Fruit fly (Drosophila melanogaster) whole organism, embryonic: Measurements from ENCODE around the gene CG31515.

ENCODE experiments used
- Atf3 ChIP-seq: fragments of 200-800 bp; sonication (Bioruptor generic); optimal IDR thresholded peaks from 3 replicates; lab custom pipeline; 2016; ENCODE audit warnings: missing biosample characterization, missing genetic modification characterization
- Bgb ChIP-seq: fragments of 200-800 bp; sonication (Bioruptor generic); IDR thresholded peaks from 2 replicates; pipeline ENCODE4 v1.3.6; 2022; ENCODE audit warnings: missing biosample characterization, missing genetic modification characterization; ENCODE audit not compliant: partially characterized antibody
- CG10366 ChIP-seq: fragments of 200-800 bp; sonication (Bioruptor generic); IDR thresholded peaks from 2 replicates; pipeline ENCODE4 v1.3.6; 2022; ENCODE audit warnings: missing biosample characterization, missing genetic modification characterization
- CG11085 ChIP-seq: fragments of 200-800 bp; sonication (Bioruptor generic); IDR thresholded peaks from 2 replicates; pipeline ENCODE4 v1.3.6; 2022; ENCODE audit warnings: missing biosample characterization, missing genetic modification characterization
- CG11696 ChIP-seq: fragments of 200-800 bp; sonication (Bioruptor generic); IDR thresholded peaks from 2 replicates; pipeline ENCODE4 v1.3.6; 2022; ENCODE audit warnings: missing biosample characterization, missing genetic modification characterization
- CG13287 ChIP-seq: fragments of 200-800 bp; sonication (Bioruptor generic); IDR thresholded peaks from 2 replicates; pipeline ENCODE4 v1.3.6; 2022; ENCODE audit warnings: missing biosample characterization, missing genetic modification characterization; ENCODE audit not compliant: partially characterized antibody
- CG15011 ChIP-seq: fragments of 200-800 bp; sonication (Bioruptor generic); optimal IDR thresholded peaks from 3 replicates; lab custom pipeline; 2018; ENCODE audit warnings: missing biosample characterization, mild to moderate bottlenecking, missing genetic modification characterization
- CG15601 ChIP-seq: fragments of 200-800 bp; sonication (Bioruptor generic); optimal IDR thresholded peaks from 3 replicates; lab custom pipeline; 2019; ENCODE audit warnings: missing biosample characterization, mild to moderate bottlenecking, missing genetic modification characterization, moderate library complexity
- CG17328 ChIP-seq: fragments of 200-800 bp; sonication (Bioruptor generic); IDR thresholded peaks from 2 replicates; pipeline ENCODE4 v1.3.6; 2022; ENCODE audit warnings: missing biosample characterization, missing genetic modification characterization
- CG3407 ChIP-seq: fragments of 200-800 bp; sonication (Bioruptor generic); optimal IDR thresholded peaks from 2 replicates; lab custom pipeline; 2018; ENCODE audit warnings: missing biosample characterization, mild to moderate bottlenecking, missing genetic modification characterization
- CG3847 ChIP-seq: fragments of 200-800 bp; sonication (Bioruptor generic); IDR thresholded peaks from 2 replicates; pipeline ENCODE4 v1.3.6; 2022; ENCODE audit warnings: missing biosample characterization, missing genetic modification characterization
- CG4360 ChIP-seq: fragments of 200-800 bp; sonication (Bioruptor generic); IDR thresholded peaks from 2 replicates; pipeline ENCODE4 v1.3.6; 2022; ENCODE audit warnings: missing biosample characterization, missing genetic modification characterization
- CG6791 ChIP-seq: fragments of 200-800 bp; sonication (Bioruptor generic); IDR thresholded peaks from 3 replicates; pipeline ENCODE4 v1.3.6; 2022; ENCODE audit warnings: missing biosample characterization, missing genetic modification characterization; ENCODE audit not compliant: partially characterized antibody
- CG6854 ChIP-seq: fragments of 200-800 bp; sonication (Bioruptor generic); optimal IDR thresholded peaks from 3 replicates; lab custom pipeline; 2017; ENCODE audit warnings: missing biosample characterization, mild to moderate bottlenecking, missing genetic modification characterization
- CG7987 ChIP-seq: fragments of 200-800 bp; sonication (Bioruptor generic); optimal IDR thresholded peaks from 2 replicates; lab custom pipeline; 2018; ENCODE audit warnings: missing biosample characterization, mild to moderate bottlenecking, missing genetic modification characterization, moderate library complexity
- CG8359 ChIP-seq: fragments of 200-800 bp; sonication (Bioruptor generic); optimal IDR thresholded peaks from 2 replicates; lab custom pipeline; 2017; ENCODE audit warnings: missing biosample characterization, mild to moderate bottlenecking, missing genetic modification characterization, borderline replicate concordance
- CG9609 ChIP-seq: fragments of 200-800 bp; sonication (Bioruptor generic); optimal IDR thresholded peaks from 3 replicates; lab custom pipeline; 2016; ENCODE audit warnings: missing biosample characterization, missing genetic modification characterization
- Camta ChIP-seq: fragments of 200-800 bp; sonication (Bioruptor generic); optimal IDR thresholded peaks from 2 replicates; lab custom pipeline; 2016; ENCODE audit warnings: missing biosample characterization, missing genetic modification characterization
- CoRest ChIP-seq: fragments of 200-800 bp; sonication (Bioruptor generic); optimal IDR thresholded peaks from 3 replicates; lab custom pipeline; 2018; ENCODE audit warnings: missing biosample characterization, mild to moderate bottlenecking, missing genetic modification characterization, moderate library complexity
- Dek ChIP-seq: fragments of 200-800 bp; sonication (Bioruptor generic); optimal IDR thresholded peaks from 3 replicates; lab custom pipeline; 2019; ENCODE audit warnings: missing biosample characterization, mild to moderate bottlenecking, missing genetic modification characterization, moderate library complexity
- Dll ChIP-seq: fragments of 200-800 bp; sonication (Bioruptor generic); IDR thresholded peaks from 4 replicates; pipeline ENCODE4 v1.3.6; 2022; ENCODE audit warnings: missing biosample characterization, missing genetic modification characterization; ENCODE audit not compliant: partially characterized antibody
- Dp ChIP-seq: fragments of 200-800 bp; sonication (Bioruptor generic); optimal IDR thresholded peaks from 2 replicates; lab custom pipeline; 2018; ENCODE audit warnings: missing biosample characterization, mild to moderate bottlenecking, missing genetic modification characterization, moderate library complexity
- HLH54F ChIP-seq: fragments of 200-800 bp; sonication (Bioruptor generic); optimal IDR thresholded peaks from 3 replicates; lab custom pipeline; 2016; ENCODE audit warnings: missing biosample characterization, missing genetic modification characterization
- Hmr ChIP-seq: fragments of 200-800 bp; sonication (Bioruptor generic); optimal IDR thresholded peaks from 3 replicates; lab custom pipeline; 2017; ENCODE audit warnings: mild to moderate bottlenecking, missing biosample characterization, missing genetic modification reagents, missing genetic modification characterization
- Hr51 ChIP-seq, 2 experiments: fragments of 200-800 bp; sonication (Bioruptor generic); optimal IDR thresholded peaks; 2 replicates in 1 of 2; 3 replicates in 1 of 2; lab custom pipeline; 2016 to 2018; ENCODE audit warnings: missing biosample characterization in 2 of 2, missing genetic modification characterization in 2 of 2, mild to moderate bottlenecking in 1 of 2, moderate library complexity in 1 of 2
- Jarid2 ChIP-seq: fragments of 200-800 bp; sonication (Bioruptor generic); optimal IDR thresholded peaks from 3 replicates; lab custom pipeline; 2017; ENCODE audit warnings: mild to moderate bottlenecking, missing biosample characterization, missing genetic modification reagents, missing genetic modification characterization
- Lhr ChIP-seq: fragments of 200-800 bp; sonication (Bioruptor generic); optimal IDR thresholded peaks from 3 replicates; lab custom pipeline; 2017; ENCODE audit warnings: mild to moderate bottlenecking, missing biosample characterization, missing genetic modification reagents, missing genetic modification characterization
- MESR4 ChIP-seq: fragments of 200-800 bp; sonication (Bioruptor generic); optimal IDR thresholded peaks from 2 replicates; lab custom pipeline; 2018; ENCODE audit warnings: missing biosample characterization, mild to moderate bottlenecking, missing genetic modification characterization, moderate library complexity
- Max ChIP-seq: fragments of 200-800 bp; sonication (Bioruptor generic); optimal IDR thresholded peaks from 2 replicates; lab custom pipeline; 2016; ENCODE audit warnings: missing biosample characterization, mild to moderate bottlenecking, missing genetic modification characterization
- Med ChIP-seq: fragments of 200-800 bp; sonication (Bioruptor generic); peaks from one replicate; lab custom pipeline; 2016; ENCODE audit warnings: missing biosample characterization, missing genetic modification characterization, mild to moderate bottlenecking, inconsistent platforms, moderate library complexity
- NFAT ChIP-seq: fragments of 200-800 bp; sonication (Bioruptor generic); IDR thresholded peaks from 2 replicates; pipeline ENCODE4 v1.3.6; 2022; ENCODE audit warnings: missing biosample characterization, missing genetic modification characterization
- Ptx1 ChIP-seq: fragments of 200-800 bp; sonication (Bioruptor generic); IDR thresholded peaks from 2 replicates; pipeline ENCODE4 v1.3.6; 2022; ENCODE audit warnings: missing biosample characterization, missing genetic modification characterization
- amos ChIP-seq: fragments of 200-800 bp; sonication (Bioruptor generic); IDR thresholded peaks from 2 replicates; pipeline ENCODE4 v1.3.6; 2022; ENCODE audit warnings: missing biosample characterization, missing genetic modification characterization; ENCODE audit not compliant: partially characterized antibody
- ap ChIP-seq: fragments of 200-800 bp; sonication (Bioruptor generic); IDR thresholded peaks from 2 replicates; pipeline ENCODE4 v1.3.6; 2022; ENCODE audit warnings: missing biosample characterization, missing genetic modification characterization
- dan ChIP-seq: fragments of 200-800 bp; sonication (Bioruptor generic); IDR thresholded peaks from 2 replicates; pipeline ENCODE4 v1.3.6; 2022; ENCODE audit warnings: missing biosample characterization, missing genetic modification characterization
- fru ChIP-seq: fragments of >200 bp; optimal IDR thresholded peaks from 2 replicates; lab custom pipeline; 2017
- gem ChIP-seq: fragments of 200-800 bp; sonication (Bioruptor generic); optimal IDR thresholded peaks from 2 replicates; lab custom pipeline; 2019; ENCODE audit warnings: missing biosample characterization, mild to moderate bottlenecking, missing genetic modification characterization, moderate library complexity
- hb ChIP-seq: fragments of 200-800 bp; sonication (Bioruptor generic); IDR thresholded peaks from 3 replicates; pipeline ENCODE4 v1.3.6; 2022; ENCODE audit warnings: missing biosample characterization, missing genetic modification characterization; ENCODE audit not compliant: partially characterized antibody
- jumu ChIP-seq: fragments of 200-800 bp; sonication (Bioruptor generic); optimal IDR thresholded peaks from 3 replicates; lab custom pipeline; 2016; ENCODE audit warnings: missing biosample characterization, missing genetic modification characterization
- mirr ChIP-seq: fragments of 200-800 bp; sonication (Bioruptor generic); optimal IDR thresholded peaks from 3 replicates; lab custom pipeline; 2018; ENCODE audit warnings: missing biosample characterization, mild to moderate bottlenecking, missing genetic modification characterization
- nerfin-1 ChIP-seq: fragments of 200-800 bp; sonication (Bioruptor generic); optimal IDR thresholded peaks from 3 replicates; lab custom pipeline; 2019; ENCODE audit warnings: missing biosample characterization, mild to moderate bottlenecking, missing genetic modification characterization, moderate library complexity
- nom ChIP-seq: fragments of 200-800 bp; sonication (Bioruptor generic); optimal IDR thresholded peaks from 2 replicates; lab custom pipeline; 2017; ENCODE audit warnings: missing biosample characterization, missing genetic modification characterization, mild to moderate bottlenecking, moderate library complexity, missing genetic modification reagents
- pzg ChIP-seq: fragments of 200-800 bp; sonication (Bioruptor generic); optimal IDR thresholded peaks from 3 replicates; lab custom pipeline; 2018; ENCODE audit warnings: missing biosample characterization, mild to moderate bottlenecking, missing genetic modification characterization, moderate library complexity
- ranshi ChIP-seq: fragments of 200-800 bp; sonication (Bioruptor generic); IDR thresholded peaks from 2 replicates; pipeline ENCODE4 v1.3.6; 2022; ENCODE audit warnings: missing biosample characterization, missing genetic modification characterization
- salm ChIP-seq: fragments of 200-800 bp; sonication (Bioruptor generic); optimal IDR thresholded peaks from 2 replicates; lab custom pipeline; 2018; ENCODE audit warnings: missing biosample characterization, mild to moderate bottlenecking, missing genetic modification characterization
- sd ChIP-seq: fragments of 200-800 bp; sonication (Bioruptor generic); optimal IDR thresholded peaks from 3 replicates; lab custom pipeline; 2018; ENCODE audit warnings: missing biosample characterization, mild to moderate bottlenecking, missing genetic modification characterization, moderate library complexity
- sob ChIP-seq: fragments of 200-800 bp; sonication (Bioruptor generic); IDR thresholded peaks from 2 replicates; pipeline ENCODE4 v1.3.6; 2022; ENCODE audit warnings: missing biosample characterization, missing genetic modification characterization
- stwl ChIP-seq: fragments of 200-800 bp; sonication (Bioruptor generic); optimal IDR thresholded peaks from 3 replicates; lab custom pipeline; 2018; ENCODE audit warnings: missing biosample characterization, mild to moderate bottlenecking, missing genetic modification characterization, moderate library complexity
- unpg ChIP-seq: fragments of 200-800 bp; sonication (Bioruptor generic); optimal IDR thresholded peaks from 3 replicates; lab custom pipeline; 2018; ENCODE audit warnings: missing biosample characterization, mild to moderate bottlenecking, missing genetic modification characterization, moderate library complexity

Gene CG31515

dm6 chr3R:23358565-23359138 is 30.0 kb downstream of the CG31515 start, which contains the start of gene RpS3 (continued):
- no peak for TF ChIP-seq CG9609 (GFP tag; lab: Kevin White, UChicago)
- TF ChIP-seq CG6791 = no peak
- no peak for TF ChIP-seq NFAT (GFP tag; lab: Robert Waterston, UW)
- no peak for TF ChIP-seq HLH54F (GFP tag; lab: Kevin White, UChicago)
- TF ChIP-seq ap (GFP tag; lab: Robert Waterston, UW) = no peak
- peak; percentile 32; the same call in 1 of the 2 replicates for TF ChIP-seq CG3847
- no peak for TF ChIP-seq CG10366
- TF ChIP-seq CG11696 (GFP tag; lab: Robert Waterston, UW) = no peak
- no peak for TF ChIP-seq Ptx1 (GFP tag; lab: Robert Waterston, UW)
- TF ChIP-seq CG7987 = peak; percentile 2
- peak; percentile 57 for TF ChIP-seq Med (GFP tag; lab: Kevin White, UChicago)
- peak; percentile 2 for TF ChIP-seq unpg (GFP tag; lab: Kevin White, UChicago)
- TF ChIP-seq CoRest (tag; lab: Kevin White, UChicago) = peak; percentile 50
- TF ChIP-seq Dll (GFP tag; lab: Robert Waterston, UW) = 0 out of 4 replicates have a peak, but pooled peaks have one; percentile 29
- peak; percentile 31 for TF ChIP-seq sd
- TF ChIP-seq dan (GFP tag; lab: Robert Waterston, UW) = no peak
- TF ChIP-seq Dek (tag; lab: Kevin White, UChicago) = peak; percentile 43
- peak; percentile 15 for TF ChIP-seq CG8359 (GFP tag; lab: Kevin White, UChicago)
- peak; percentile 33 for TF ChIP-seq Jarid2 (GFP tag; lab: Kevin White, UChicago)
- no peak for TF ChIP-seq CG11085
- peak; percentile 64 for TF ChIP-seq pzg
- TF ChIP-seq stwl (tag; lab: Kevin White, UChicago) = peak; percentile 46
- TF ChIP-seq CG13287 (GFP tag; lab: Robert Waterston, UW) = peak; percentile 53
- TF ChIP-seq CG4360 (GFP tag; lab: Robert Waterston, UW) = peak; percentile 81
- TF ChIP-seq mirr (GFP tag; lab: Kevin White, UChicago) = peak; percentile 37
- TF ChIP-seq CG15601 (tag; lab: Kevin White, UChicago) = peak; percentile 65
- TF ChIP-seq gem (tag; lab: Kevin White, UChicago) = peak; percentile 36
- TF ChIP-seq CG6854 (GFP tag; lab: Kevin White, UChicago) = peak; percentile 23
- peak; percentile 31 for TF ChIP-seq Dp (GFP tag; lab: Kevin White, UChicago)
- 0 out of 2 replicates have a peak, but pooled peaks have one; percentile 23 for TF ChIP-seq amos (GFP tag; lab: Robert Waterston, UW)
- peak; percentile 69 for TF ChIP-seq nerfin-1 (tag; lab: Kevin White, UChicago)
- no peak for TF ChIP-seq hb (GFP tag; lab: Robert Waterston, UW)
- no peak for TF ChIP-seq fru
- peak; percentile 29; the same call in 1 of the 2 replicates for TF ChIP-seq sob (GFP tag; lab: Robert Waterston, UW)
- no peak; the same call in 1 of the 2 replicates for TF ChIP-seq Bgb (GFP tag; lab: Robert Waterston, UW)
- peak; percentile 3 for TF ChIP-seq CG15011
- peak; percentile 1 for TF ChIP-seq Camta (GFP tag; lab: Kevin White, UChicago)
- TF ChIP-seq ranshi (GFP tag; lab: Robert Waterston, UW) = no peak
- no peak for TF ChIP-seq jumu
- peak; percentile 66 for TF ChIP-seq Lhr (GFP tag; lab: Kevin White, UChicago)
- TF ChIP-seq salm (tag; lab: Kevin White, UChicago) = peak; percentile 14
- peak; percentile 3 for TF ChIP-seq CG3407 (GFP tag; lab: Kevin White, UChicago)
- TF ChIP-seq MESR4 = peak; percentile 100
- TF ChIP-seq Hr51 (GFP tag; optimal IDR thresholded peaks at IDR 0.05; lab: Kevin White, UChicago) = peak in 1 of 2 experiments; percentile 19
- TF ChIP-seq CG17328 (GFP tag; lab: Robert Waterston, UW) = no peak
- peak; percentile 86 for TF ChIP-seq Max (GFP tag; lab: Kevin White, UChicago)
- no peak for TF ChIP-seq Atf3
- TF ChIP-seq nom (GFP tag; lab: Kevin White, UChicago) = peak; percentile 68
- peak; percentile 57 for TF ChIP-seq Hmr (GFP tag; lab: Kevin White, UChicago)
